Worm (Caenorhabditis elegans) whole organism, midembryonic: ENCODE measurements around the gene ZK105.1.

Experiments used
- T22C8.4 ChIP-seq: fragments of 200-800 bp; sonication (Bioruptor generic); IDR thresholded peaks from 2 replicates; pipeline ENCODE4 v1.3.6; 2022; ENCODE audit warnings: missing genetic modification characterization, missing compliant biosample characterization
- cog-1 ChIP-seq: sonication (generic microtip); optimal IDR thresholded peaks from 2 replicates; lab custom pipeline; 2016; ENCODE audit warnings: missing genetic modification characterization, missing compliant biosample characterization
- flt-1 ChIP-seq: fragments of 200-800 bp; sonication (Bioruptor generic); IDR thresholded peaks from 2 replicates; pipeline ENCODE4 v1.3.6; 2022; ENCODE audit warnings: missing genetic modification characterization, missing compliant biosample characterization
- klf-2 ChIP-seq: fragments of 200-800 bp; sonication (Bioruptor generic); conservative IDR thresholded peaks from 2 replicates; pipeline ENCODE4 v1.3.6; 2022; ENCODE audit warnings: missing genetic modification reagents, missing genetic modification characterization, missing compliant biosample characterization
- med-1 ChIP-seq: sonication (generic microtip); optimal IDR thresholded peaks from 2 replicates; lab custom pipeline; 2017; ENCODE audit warnings: missing genetic modification characterization, mild to moderate bottlenecking, missing compliant biosample characterization, antibody characterized with exemption, missing genetic modification reagents; ENCODE audit not compliant: insufficient read depth
- ref-1 ChIP-seq: fragments of 200-800 bp; sonication (Bioruptor generic); conservative IDR thresholded peaks from 2 replicates; pipeline ENCODE4 v1.3.6; 2022; ENCODE audit warnings: missing genetic modification reagents, missing genetic modification characterization, missing compliant biosample characterization
- tab-1 ChIP-seq: fragments of 200-800 bp; sonication (Bioruptor generic); IDR thresholded peaks from 2 replicates; pipeline ENCODE4 v1.3.6; 2022; ENCODE audit warnings: missing genetic modification characterization, missing compliant biosample characterization
- ztf-23 ChIP-seq: fragments of 200-800 bp; sonication (Bioruptor generic); IDR thresholded peaks from 2 replicates; pipeline ENCODE4 v1.3.6; 2022; ENCODE audit warnings: missing genetic modification reagents, missing genetic modification characterization, missing compliant biosample characterization
- ztf-29 ChIP-seq: fragments of 200-800 bp; sonication (Bioruptor generic); IDR thresholded peaks from 2 replicates; pipeline ENCODE4 v1.3.6; 2022; ENCODE audit warnings: missing genetic modification reagents, missing genetic modification characterization, missing compliant biosample characterization

The ZK105.1 gene

ce11 chrV:7739949-7740348 lies 26.2 kb downstream of the ZK105.1 start:
- TF ChIP-seq klf-2 (GFP tag; lab: Robert Waterston, UW): no peak
- TF ChIP-seq flt-1 (GFP tag; lab: Robert Waterston, UW): no peak
- no peak for TF ChIP-seq tab-1
- TF ChIP-seq ref-1 (GFP tag; lab: Robert Waterston, UW): no peak
- no peak for TF ChIP-seq T22C8.4 (GFP tag; lab: Robert Waterston, UW)
- no peak for TF ChIP-seq cog-1 (tag; lab: Kevin White, UChicago)
- no peak for TF ChIP-seq med-1
- no peak for TF ChIP-seq ztf-29 (GFP tag; lab: Robert Waterston, UW)
- TF ChIP-seq ztf-23 (GFP tag; lab: Robert Waterston, UW): no peak

DNA sequence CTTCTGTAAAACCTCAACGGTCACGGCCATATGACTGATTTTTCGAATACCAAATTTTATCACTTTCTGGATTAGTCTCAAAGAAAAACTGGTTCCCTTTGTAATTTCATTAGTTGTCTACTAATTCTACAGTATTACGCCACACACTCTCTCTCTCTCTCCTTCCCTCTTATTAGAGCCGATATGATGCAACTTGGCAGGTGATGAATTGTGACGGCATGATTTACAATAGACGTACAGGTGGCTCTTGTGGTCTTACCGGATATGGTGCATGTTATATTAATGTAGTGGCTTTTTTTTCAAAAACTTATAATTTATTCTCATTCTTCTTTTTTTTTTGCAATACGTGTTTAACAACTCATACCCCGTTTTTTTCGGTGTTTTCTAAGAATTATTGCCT lies 28.1 kb downstream of the ZK105.1 start:
- TF ChIP-seq ref-1 (GFP tag; lab: Robert Waterston, UW) (no peak), tab-1 (no peak), klf-2 (GFP tag; lab: Robert Waterston, UW) (no peak)

DNA sequence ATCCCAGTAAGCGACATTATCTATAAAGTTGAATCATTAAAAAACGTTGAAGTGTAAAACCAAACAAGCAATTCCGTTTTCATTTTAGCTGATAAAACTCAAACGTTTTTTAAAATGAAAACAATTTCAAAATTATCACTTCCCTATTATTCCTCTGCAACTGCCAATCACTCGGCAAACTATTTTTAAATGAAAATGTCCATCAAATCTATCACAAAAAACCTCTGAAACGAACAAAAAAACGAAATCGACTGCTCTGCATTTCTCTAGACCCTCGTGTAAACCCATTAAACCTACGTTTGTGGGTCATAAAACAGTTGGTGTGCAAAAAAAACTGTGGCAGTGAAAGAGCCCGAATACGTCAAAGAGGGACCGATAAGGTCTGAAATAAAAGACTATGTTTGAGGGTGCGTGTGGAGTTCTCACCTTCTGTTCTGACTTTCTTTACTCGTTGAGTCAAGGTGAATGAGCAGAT lies 28.7 kb downstream of the ZK105.1 start, which contains the start of gene fbxl-5:
Gene fbxl-5 (plus strand): TSS at position 425 of the 475 bp plus-strand sequence.
- TF ChIP-seq klf-2 (GFP tag; lab: Robert Waterston, UW): no peak
- TF ChIP-seq ref-1 (GFP tag; lab: Robert Waterston, UW): no peak
- TF ChIP-seq tab-1: no peak
- no peak for TF ChIP-seq T22C8.4 (GFP tag; lab: Robert Waterston, UW)

DNA sequence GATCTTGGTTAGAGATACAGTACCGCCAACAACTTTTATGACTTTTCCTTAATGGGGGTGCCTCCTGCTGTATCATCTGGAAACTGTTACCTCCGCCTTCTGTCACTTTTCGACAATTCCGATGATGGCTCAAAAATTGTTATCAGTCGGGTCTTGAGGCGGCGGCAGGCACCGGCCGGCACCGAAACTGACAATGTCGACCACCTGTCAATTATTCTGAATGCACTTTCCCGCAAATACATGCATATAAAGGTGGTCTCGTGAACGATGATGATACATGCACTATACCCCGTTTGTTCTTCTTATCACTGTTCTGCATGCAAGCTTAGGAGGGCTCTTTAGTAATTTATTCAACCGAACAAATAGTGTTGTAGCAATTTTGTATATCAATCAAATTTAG lies 30.3 kb downstream of the ZK105.1 start:
- no peak for TF ChIP-seq ztf-29 (GFP tag; lab: Robert Waterston, UW)
- no peak for TF ChIP-seq cog-1 (tag; lab: Kevin White, UChicago)
- TF ChIP-seq T22C8.4 (GFP tag; lab: Robert Waterston, UW): no peak
- no peak for TF ChIP-seq ref-1 (GFP tag; lab: Robert Waterston, UW)
- TF ChIP-seq klf-2 (GFP tag; lab: Robert Waterston, UW): no peak
- no peak for TF ChIP-seq tab-1
- TF ChIP-seq flt-1 (GFP tag; lab: Robert Waterston, UW): no peak
- no peak for TF ChIP-seq ztf-23 (GFP tag; lab: Robert Waterston, UW)

ce11 chrV:7745386-7745785 lies 31.6 kb downstream of the ZK105.1 start:
- TF ChIP-seq ztf-23 (GFP tag; lab: Robert Waterston, UW) (no peak), ztf-29 (GFP tag; lab: Robert Waterston, UW) (no peak), flt-1 (GFP tag; lab: Robert Waterston, UW) (no peak), cog-1 (tag; lab: Kevin White, UChicago) (no peak), ref-1 (GFP tag; lab: Robert Waterston, UW) (no peak), med-1 (no peak), T22C8.4 (GFP tag; lab: Robert Waterston, UW) (no peak), klf-2 (GFP tag; lab: Robert Waterston, UW) (no peak), tab-1 (no peak)

ce11 chrV:7745903-7746302 lies 32.1 kb downstream of the ZK105.1 start:
- TF ChIP-seq med-1: no peak
- TF ChIP-seq ztf-23 (GFP tag; lab: Robert Waterston, UW): no peak
- no peak for TF ChIP-seq T22C8.4 (GFP tag; lab: Robert Waterston, UW)
- TF ChIP-seq ztf-29 (GFP tag; lab: Robert Waterston, UW): peak; percentile 28; the same call in 1 of the 2 replicates
- TF ChIP-seq klf-2 (GFP tag; lab: Robert Waterston, UW): no peak
- TF ChIP-seq ref-1 (GFP tag; lab: Robert Waterston, UW): no peak
- TF ChIP-seq cog-1 (tag; lab: Kevin White, UChicago): peak; percentile 51
- 0 out of 2 replicates have a peak, but pooled peaks have one; percentile 14 for TF ChIP-seq flt-1 (GFP tag; lab: Robert Waterston, UW)
- TF ChIP-seq tab-1: no peak

ce11 chrV:7747132-7747531 lies 33.3 kb downstream of the ZK105.1 start:
- TF ChIP-seq ztf-23 (GFP tag; lab: Robert Waterston, UW): no peak
- TF ChIP-seq tab-1: no peak
- TF ChIP-seq flt-1 (GFP tag; lab: Robert Waterston, UW): no peak
- TF ChIP-seq klf-2 (GFP tag; lab: Robert Waterston, UW): no peak
- TF ChIP-seq ref-1 (GFP tag; lab: Robert Waterston, UW): no peak

ce11 chrV:7747987-7748607 lies 34.3 kb downstream of the ZK105.1 start:
- TF ChIP-seq cog-1 (tag; lab: Kevin White, UChicago) (no peak), med-1 (no peak), ref-1 (GFP tag; lab: Robert Waterston, UW) (no peak), flt-1 (GFP tag; lab: Robert Waterston, UW) (peak; percentile 31; the same call in 1 of the 2 replicates), klf-2 (GFP tag; lab: Robert Waterston, UW) (no peak), tab-1 (no peak)

- TF ChIP-seq T22C8.4 (GFP tag; lab: Robert Waterston, UW) (no peak), cog-1 (tag; lab: Kevin White, UChicago) (no peak), ztf-23 (GFP tag; lab: Robert Waterston, UW) (no peak), ref-1 (GFP tag; lab: Robert Waterston, UW) (no peak), klf-2 (GFP tag; lab: Robert Waterston, UW) (no peak), flt-1 (GFP tag; lab: Robert Waterston, UW) (no peak), ztf-29 (GFP tag; lab: Robert Waterston, UW) (no peak), med-1 (no peak), tab-1 (no peak)
These were observed 35.9 kb downstream of the ZK105.1 start for ce11 chrV:7749708-7750107.

DNA sequence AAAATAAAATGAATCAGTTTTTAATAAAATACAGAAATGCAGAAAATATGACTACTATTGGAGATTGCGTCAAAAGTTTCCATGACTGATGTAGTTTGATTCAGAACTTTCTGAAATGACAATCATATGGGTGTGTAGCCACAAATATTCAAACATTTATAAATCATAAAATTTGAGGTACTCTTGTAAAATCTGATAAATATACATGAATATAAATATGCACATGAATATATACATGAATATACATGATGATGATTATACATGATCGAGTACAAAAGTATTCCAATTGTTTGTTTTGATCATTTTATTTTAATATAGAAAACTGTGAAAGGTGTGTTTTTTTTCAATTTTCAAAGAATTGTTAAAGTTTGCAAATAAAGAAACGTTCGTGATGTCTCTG lies 40.8 kb downstream of the ZK105.1 start, which contains the start of gene T05B11.4:
Gene T05B11.4 (minus strand): TSS at position 101 of the 400 bp plus-strand sequence.
- TF ChIP-seq ref-1 (GFP tag; lab: Robert Waterston, UW): no peak
- TF ChIP-seq ztf-29 (GFP tag; lab: Robert Waterston, UW): no peak
- no peak for TF ChIP-seq T22C8.4 (GFP tag; lab: Robert Waterston, UW)
- TF ChIP-seq cog-1 (tag; lab: Kevin White, UChicago): no peak
- TF ChIP-seq ztf-23 (GFP tag; lab: Robert Waterston, UW): no peak
- no peak for TF ChIP-seq med-1
- no peak for TF ChIP-seq tab-1
- TF ChIP-seq flt-1 (GFP tag; lab: Robert Waterston, UW): no peak
- no peak for TF ChIP-seq klf-2 (GFP tag; lab: Robert Waterston, UW)
